Worm (Caenorhabditis elegans): Measurements from ENCODE around the gene Y38A10A.2.

DNA sequence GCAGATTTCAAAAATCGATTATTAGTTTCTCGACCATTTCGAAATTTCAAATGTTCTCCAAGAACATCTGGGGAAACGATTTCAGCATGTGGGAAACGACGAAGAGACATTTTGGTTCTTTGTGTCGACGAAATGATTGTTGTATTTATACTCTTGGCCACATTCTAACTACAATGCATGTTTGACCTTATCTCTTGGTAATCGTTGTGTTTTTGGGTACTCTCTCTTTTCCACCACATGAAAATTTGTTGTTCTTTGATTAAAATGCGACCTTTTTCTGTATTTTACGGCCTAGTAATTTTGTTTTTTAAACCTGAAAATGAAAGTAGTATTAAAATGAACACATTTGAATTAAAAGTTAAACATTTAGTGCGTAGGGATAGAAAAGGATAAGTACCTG lies 49.6 kb upstream of the Y38A10A.2 start, which contains the start of gene F17A9.5:
- no peak for TF ChIP-seq snpc-4 (GFP tag; optimal IDR thresholded peaks at IDR 0.05)
- no peak for TF ChIP-seq snpc-4 (tag; optimal IDR thresholded peaks at IDR 0.05)
- TF ChIP-seq D2030.7 (GFP tag; IDR thresholded peaks at IDR 0.05) = no peak
- TF ChIP-seq ceh-100 (GFP tag; IDR thresholded peaks at IDR 0.05) = no peak
- TF ChIP-seq mel-28 (tag; optimal IDR thresholded peaks at IDR 0.05; ENCODE audit: borderline replicate concordance) = no peak
- no peak for TF ChIP-seq Y53G8AR.9 (GFP tag; conservative IDR thresholded peaks at IDR 0.05)
